Fruit fly (Drosophila melanogaster): ENCODE results near the gene CG10654.

The CG10654 gene

dm6 chr3L:12465229-12465628 is 42.4 kb downstream of the CG10654 start:
- TF ChIP-seq CG2712 (tag; optimal IDR thresholded peaks at IDR 0.05) (peak; percentile 5), CG10979 (tag; optimal IDR thresholded peaks at IDR 0.05) (peak; percentile 26), CG4404 (GFP tag; IDR thresholded peaks at IDR 0.05) (peak; percentile 14; the same call in 1 of the 2 replicates), zen (tag; optimal IDR thresholded peaks at IDR 0.05) (peak; percentile 70), CG18262 (tag; optimal IDR thresholded peaks at IDR 0.05) (peak; percentile 10), Rfx (GFP tag; IDR thresholded peaks at IDR 0.05) (no peak), phol (tag; optimal IDR thresholded peaks at IDR 0.05) (peak; percentile 7), sens (GFP tag) (peak; percentile 77), prd (optimal IDR thresholded peaks at IDR 0.05) (no peak), prd (GFP tag; IDR thresholded peaks at IDR 0.05) (peak; percentile 69; the same call in 2 of the 3 replicates), amos (GFP tag; IDR thresholded peaks at IDR 0.05; ENCODE audit: partially characterized antibody) (no peak), CG16813 (GFP tag; IDR thresholded peaks at IDR 0.05; ENCODE audit: partially characterized antibody) (no peak), inv (GFP tag; IDR thresholded peaks at IDR 0.05; ENCODE audit: partially characterized antibody) (no peak), CG4282 (GFP tag; optimal IDR thresholded peaks at IDR 0.05) (no peak)

dm6 chr3L:12463580-12463979 is 44.1 kb downstream of the CG10654 start:
- TF ChIP-seq Ets65A (GFP tag) (peak; percentile 81), Dp (GFP tag; optimal IDR thresholded peaks at IDR 0.05) (no peak), CG1832 (GFP tag; optimal IDR thresholded peaks at IDR 0.05) (no peak), ash1 (GFP tag; optimal IDR thresholded peaks at IDR 0.05) (no peak), CG6683 (GFP tag; optimal IDR thresholded peaks at IDR 0.05) (no peak), Kr (GFP tag; optimal IDR thresholded peaks at IDR 0.05) (no peak), CG8478 (optimal IDR thresholded peaks at IDR 0.05) (peak; percentile 71), Sry-δ (GFP tag; optimal IDR thresholded peaks at IDR 0.05) (no peak), CG30020 (tag; optimal IDR thresholded peaks at IDR 0.05) (no peak), CG11093 (GFP tag; IDR thresholded peaks at IDR 0.05) (0 out of 3 replicates have a peak, but pooled peaks have one; percentile 13), Med (GFP tag) (peak; percentile 23), dmrt11E (tag; optimal IDR thresholded peaks at IDR 0.05) (no peak), ems (GFP tag; optimal IDR thresholded peaks at IDR 0.05) (no peak), CG13296 (GFP tag; optimal IDR thresholded peaks at IDR 0.05) (no peak), Dbx (GFP tag; IDR thresholded peaks at IDR 0.05) (0 out of 3 replicates have a peak, but pooled peaks have one; percentile 21), CG4282 (GFP tag; optimal IDR thresholded peaks at IDR 0.05) (no peak)

- TF ChIP-seq BtbVII (GFP tag; optimal IDR thresholded peaks at IDR 0.05) (no peak), gsb-n (tag; optimal IDR thresholded peaks at IDR 0.05) (no peak), vvl (GFP tag; IDR thresholded peaks at IDR 0.05) (0 out of 2 replicates have a peak, but pooled peaks have one; percentile 27), ci (GFP tag; IDR thresholded peaks at IDR 0.05) (no peak), CG15073 (GFP tag; optimal IDR thresholded peaks at IDR 0.05) (no peak), bbx (GFP tag; IDR thresholded peaks at IDR 0.05; ENCODE audit: partially characterized antibody) (no peak), wek (GFP tag; optimal IDR thresholded peaks at IDR 0.05) (no peak), ssp (GFP tag; IDR thresholded peaks at IDR 0.05) (no peak), CG11085 (GFP tag; IDR thresholded peaks at IDR 0.05) (no peak), nmo (GFP tag; optimal IDR thresholded peaks at IDR 0.05) (no peak), gcm2 (GFP tag; optimal IDR thresholded peaks at IDR 0.05) (no peak), HLH54F (GFP tag; optimal IDR thresholded peaks at IDR 0.05) (no peak), CG11695 (GFP tag; IDR thresholded peaks at IDR 0.05) (no peak), CG8478 (optimal IDR thresholded peaks at IDR 0.05) (no peak), run (tag; optimal IDR thresholded peaks at IDR 0.05) (no peak), CG18476 (GFP tag; optimal IDR thresholded peaks at IDR 0.05) (no peak), HLH4C (GFP tag; IDR thresholded peaks at IDR 0.05; ENCODE audit: partially characterized antibody) (no peak), kni (GFP tag; optimal IDR thresholded peaks at IDR 0.05) (peak; percentile 10), CG2712 (tag; optimal IDR thresholded peaks at IDR 0.05) (no peak), CG31441 (GFP tag; IDR thresholded peaks at IDR 0.05) (no peak), oc (tag; optimal IDR thresholded peaks at IDR 0.05) (peak; percentile 76), CrebB (tag; optimal IDR thresholded peaks at IDR 0.05) (no peak), sqz (GFP tag; optimal IDR thresholded peaks at IDR 0.05) (peak; percentile 61)
Observed at dm6 chr3L:12461953-12462352, 45.7 kb downstream of the CG10654 start.
